Fruit fly (Drosophila melanogaster) S2 (cell line): Measurements from ENCODE around the gene Cka.

ENCODE experiments used
- CG8478 ChIP-seq: fragments of >200 bp; optimal IDR thresholded peaks from 2 replicates; lab custom pipeline; 2018
- CTCF ChIP-seq, 2 experiments: fragments of >200 bp; optimal IDR thresholded peaks; 2 replicates each; lab custom pipeline; 2018

- no peak for TF ChIP-seq CG8478
- no peak for TF ChIP-seq CTCF (optimal IDR thresholded peaks at IDR 0.05; lab: Kevin White, UChicago)
Observed at dm6 chr2L:8039688-8040087, 9.2 kb downstream of the Cka start, which contains the start of gene CG7367.
